Worm (Caenorhabditis elegans): ENCODE data around the gene T04F3.5.

T04F3.5 gene

ce11 chrV:11803518-11803994 lies 43.1 kb downstream of the T04F3.5 start:
- no peak for TF ChIP-seq ceh-18 (tag; optimal IDR thresholded peaks at IDR 0.05)

ce11 chrV:11809935-11810334 lies 49.5 kb downstream of the T04F3.5 start:
- no peak for TF ChIP-seq unc-55 (GFP tag; optimal IDR thresholded peaks at IDR 0.05)
- TF ChIP-seq pha-4 (tag; optimal IDR thresholded peaks at IDR 0.05) = no peak
- no peak for TF ChIP-seq eyg-1 (tag; optimal IDR thresholded peaks at IDR 0.05)
- TF ChIP-seq pqm-1 (tag; optimal IDR thresholded peaks at IDR 0.05) = no peak
- TF ChIP-seq ama-1 (optimal IDR thresholded peaks at IDR 0.05) = no peak
- TF ChIP-seq sdc-2 (tag; optimal IDR thresholded peaks at IDR 0.05) = no peak
- no peak for TF ChIP-seq ceh-18 (tag; optimal IDR thresholded peaks at IDR 0.05)
- no peak for TF ChIP-seq fkh-10 (GFP tag; optimal IDR thresholded peaks at IDR 0.05)
- TF ChIP-seq pax-1 (tag; optimal IDR thresholded peaks at IDR 0.05) = no peak
- no peak for TF ChIP-seq gmeb-2 (tag; optimal IDR thresholded peaks at IDR 0.05)
- no peak for TF ChIP-seq ceh-34 (tag; optimal IDR thresholded peaks at IDR 0.05)
- TF ChIP-seq hlh-13 (GFP tag; optimal IDR thresholded peaks at IDR 0.05) = no peak
- TF ChIP-seq fax-1 (tag; optimal IDR thresholded peaks at IDR 0.05) = no peak
- TF ChIP-seq pat-9 (tag; optimal IDR thresholded peaks at IDR 0.05) = no peak
